Fruit fly (Drosophila melanogaster) Kc167 (cell line): ENCODE data around the gene Jhbp3.

Experiments used
- Myc ChIP-seq: fragments of >200 bp; optimal IDR thresholded peaks from 2 replicates; lab custom pipeline; 2017; ENCODE audit warnings: missing external identifiers
- Sin3A ChIP-seq: fragments of >200 bp; optimal IDR thresholded peaks from 2 replicates; lab custom pipeline; 2018; ENCODE audit warnings: missing external identifiers
- h ChIP-seq: fragments of >200 bp; optimal IDR thresholded peaks from 3 replicates; lab custom pipeline; 2018; ENCODE audit warnings: missing external identifiers
- insv ChIP-seq: fragments of >200 bp; optimal IDR thresholded peaks from 3 replicates; lab custom pipeline; 2018; ENCODE audit warnings: missing external identifiers
- ttk ChIP-seq: sonication (Bioruptor generic); optimal IDR thresholded peaks from 2 replicates; lab custom pipeline; 2017; ENCODE audit warnings: missing external identifiers

DNA sequence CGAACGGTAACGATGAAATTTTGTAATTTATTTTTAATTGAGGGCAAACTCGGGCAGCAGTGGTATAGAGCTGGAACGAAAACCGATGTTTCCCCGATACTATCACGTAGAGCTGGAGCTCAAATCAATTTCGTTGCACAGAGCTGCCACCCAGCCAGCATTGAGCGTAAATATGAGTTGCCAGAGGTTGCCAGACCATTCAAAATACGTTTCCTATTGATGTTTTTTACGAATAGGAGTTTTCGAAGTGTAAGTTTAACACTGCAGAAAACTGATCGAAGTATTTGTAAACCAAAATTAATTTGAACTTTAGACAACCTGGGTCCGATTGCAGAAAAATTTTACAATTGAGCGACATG, 2.5 kb downstream of the Jhbp3 start, which contains the start of gene Ubc6:
- no peak for TF ChIP-seq Sin3A (lab: Kevin White, UChicago)
- TF ChIP-seq h (lab: Kevin White, UChicago): no peak
- TF ChIP-seq ttk: no peak
- no peak for TF ChIP-seq Myc (lab: Kevin White, UChicago)
- TF ChIP-seq insv (lab: Kevin White, UChicago): no peak
